Fruit fly (Drosophila melanogaster) S2 (cell line): ENCODE data around the gene Psf2.

Experiments
- CG8478 ChIP-seq: fragments of >200 bp; optimal IDR thresholded peaks from 2 replicates; lab custom pipeline; 2018
- CTCF ChIP-seq, 2 experiments: fragments of >200 bp; optimal IDR thresholded peaks; 2 replicates each; lab custom pipeline; 2018

- TF ChIP-seq CG8478 (lab: Kevin White, UChicago) (no peak), CTCF (optimal IDR thresholded peaks at IDR 0.05; lab: Kevin White, UChicago) (no peak)
Measured at dm6 chr2L:4388027-4388426, 871 bp upstream of the Psf2 start, which contains the start of gene Tps1.
